Fruit fly (Drosophila melanogaster) S2 (cell line): ENCODE measurements around the gene CG5509.

Experiments used
- CG8478 ChIP-seq: fragments of >200 bp; optimal IDR thresholded peaks from 2 replicates; lab custom pipeline; 2018
- CTCF ChIP-seq, 2 experiments: fragments of >200 bp; optimal IDR thresholded peaks; 2 replicates each; lab custom pipeline; 2018

The CG5509 gene

dm6 chr3R:12431030-12431489 is 21.2 kb upstream of the CG5509 start, which contains the start of gene Prosalpha2:
Prosalpha2 (plus strand) TSS chr3R:12431321.
- TF ChIP-seq CG8478 (lab: Kevin White, UChicago) (no peak), CTCF (optimal IDR thresholded peaks at IDR 0.05; lab: Kevin White, UChicago) (no peak)

dm6 chr3R:12433764-12434163 is 18.5 kb upstream of the CG5509 start, which contains the start of the genes Aos1 and Srlp:
Aos1 (minus strand) TSS chr3R:12433822.
Srlp (plus strand) TSS chr3R:12434098.
- no peak for TF ChIP-seq CTCF (optimal IDR thresholded peaks at IDR 0.05; lab: Kevin White, UChicago)
- TF ChIP-seq CG8478 (lab: Kevin White, UChicago), result no peak

dm6 chr3R:12435948-12436347 is 16.3 kb upstream of the CG5509 start, which contains the start of gene Desat2:
Desat2 (plus strand) TSS chr3R:12436248.
- no peak for TF ChIP-seq CTCF (optimal IDR thresholded peaks at IDR 0.05; lab: Kevin White, UChicago)
- no peak for TF ChIP-seq CG8478 (lab: Kevin White, UChicago)

dm6 chr3R:12439039-12439400 is 13.2 kb upstream of the CG5509 start, which contains the start of the genes CG17207 and CG46427:
CG17207 (minus strand) TSS chr3R:12439139.
CG46427 (minus strand) TSS chr3R:12439139.
- TF ChIP-seq CG8478 (lab: Kevin White, UChicago), result no peak
- no peak for TF ChIP-seq CTCF (optimal IDR thresholded peaks at IDR 0.05; lab: Kevin White, UChicago)

- TF ChIP-seq CG8478 (lab: Kevin White, UChicago), result no peak
- TF ChIP-seq CTCF (optimal IDR thresholded peaks at IDR 0.05; lab: Kevin White, UChicago), result peak in 1 of 2 experiments; percentile 5
Observed at dm6 chr3R:12439401-12440143, 12.7 kb upstream of the CG5509 start, which contains the start of gene Desat1. Desat1 (plus strand) TSS chr3R:12439600.

dm6 chr3R:12441008-12441606 is 11.2 kb upstream of the CG5509 start:
- TF ChIP-seq CG8478 (lab: Kevin White, UChicago) (no peak), CTCF (optimal IDR thresholded peaks at IDR 0.05; lab: Kevin White, UChicago) (no peak)

- TF ChIP-seq CTCF (optimal IDR thresholded peaks at IDR 0.05; lab: Kevin White, UChicago) (no peak), CG8478 (lab: Kevin White, UChicago) (no peak)
Observed at dm6 chr3R:12442601-12443533, 9.4 kb upstream of the CG5509 start.

- TF ChIP-seq CTCF (optimal IDR thresholded peaks at IDR 0.05; lab: Kevin White, UChicago) (no peak), CG8478 (lab: Kevin White, UChicago) (no peak)
Observed at dm6 chr3R:12443769-12444168, 8.5 kb upstream of the CG5509 start.

dm6 chr3R:12445468-12445867 is 6.8 kb upstream of the CG5509 start:
- TF ChIP-seq CTCF (optimal IDR thresholded peaks at IDR 0.05; lab: Kevin White, UChicago), result no peak

dm6 chr3R:12447353-12447752 is 4.9 kb upstream of the CG5509 start, which contains the start of gene vrs:
vrs (plus strand) TSS chr3R:12447653.
- TF ChIP-seq CTCF (optimal IDR thresholded peaks at IDR 0.05; lab: Kevin White, UChicago), result no peak

- TF ChIP-seq CG8478 (lab: Kevin White, UChicago) (no peak), CTCF (optimal IDR thresholded peaks at IDR 0.05; lab: Kevin White, UChicago) (no peak)
Observed at dm6 chr3R:12448344-12448743, 3.9 kb upstream of the CG5509 start.

dm6 chr3R:12448889-12449314 is 3.4 kb upstream of the CG5509 start, which contains the start of gene CG18549:
CG18549 (plus strand) TSS chr3R:12449296.
- TF ChIP-seq CTCF (optimal IDR thresholded peaks at IDR 0.05; lab: Kevin White, UChicago) (no peak), CG8478 (lab: Kevin White, UChicago) (no peak)

- TF ChIP-seq CTCF (optimal IDR thresholded peaks at IDR 0.05; lab: Kevin White, UChicago), result no peak
Observed at dm6 chr3R:12449617-12450242, 2.5 kb upstream of the CG5509 start.
